Worm (Caenorhabditis elegans) whole organism, L1 larva: ENCODE results near the gene lips-10.

Experiments
- C16A3.4 ChIP-seq: fragments of 150-350 bp; optimal IDR thresholded peaks from 2 replicates; lab custom pipeline; 2014; ENCODE audit warnings: missing biosample characterization, missing genetic modification characterization
- C34B4.2 ChIP-seq: sonication (generic microtip); optimal IDR thresholded peaks from 2 replicates; lab custom pipeline; 2017; ENCODE audit warnings: mild to moderate bottlenecking, missing genetic modification characterization, missing compliant biosample characterization
- F16B12.6 ChIP-seq: fragments of 150-350 bp; optimal IDR thresholded peaks from 2 replicates; lab custom pipeline; 2014; ENCODE audit warnings: missing biosample characterization, missing genetic modification characterization
- Y116A8C.19 ChIP-seq: sonication (generic microtip); optimal IDR thresholded peaks from 2 replicates; lab custom pipeline; 2016; ENCODE audit warnings: missing compliant biosample characterization, missing genetic modification characterization, borderline replicate concordance
- aly-2 ChIP-seq: fragments of 150-350 bp; optimal IDR thresholded peaks from 2 replicates; lab custom pipeline; 2014; ENCODE audit warnings: missing biosample characterization, missing genetic modification characterization
- blmp-1 ChIP-seq: fragments of 150-350 bp; optimal IDR thresholded peaks from 2 replicates; lab custom pipeline; 2014; ENCODE audit warnings: missing biosample characterization, missing genetic modification characterization
- ceh-63 ChIP-seq: fragments of 200-800 bp; sonication (Bioruptor generic); optimal IDR thresholded peaks from 2 replicates; lab custom pipeline; 2018; ENCODE audit warnings: mild to moderate bottlenecking, missing genetic modification characterization, missing compliant biosample characterization
- ceh-82 ChIP-seq, 3 experiments: fragments of 150-350 bp in 1 of 3; sonication (generic microtip) in 2 of 3; optimal IDR thresholded peaks; 2 replicates each; lab custom pipeline; 2014 to 2017; ENCODE audit warnings: missing biosample characterization in 3 of 3, missing genetic modification characterization in 3 of 3
- dpl-1 ChIP-seq, 3 experiments: fragments of 150-350 bp in 2 of 3; sonication (generic microtip) in 1 of 3; optimal IDR thresholded peaks; 2 replicates each; lab custom pipeline; 2014 to 2017; ENCODE audit warnings: missing biosample characterization in 3 of 3, missing genetic modification characterization in 3 of 3, missing genetic modification reagents in 3 of 3
- dsc-1 ChIP-seq: sonication (generic microtip); optimal IDR thresholded peaks from 2 replicates; lab custom pipeline; 2016; ENCODE audit warnings: mild to moderate bottlenecking, missing genetic modification characterization, missing compliant biosample characterization
- efl-1 ChIP-seq, 4 experiments: fragments of 150-350 bp; optimal IDR thresholded peaks in 3 of 4; peaks in 1 of 4; 1 replicate in 1 of 4; 2 replicates in 3 of 4; lab custom pipeline; 2014; ENCODE audit warnings: missing biosample characterization in 2 of 4, missing genetic modification characterization in 2 of 4, missing genetic modification reagents in 2 of 4
- egl-13 ChIP-seq: sonication (generic microtip); optimal IDR thresholded peaks from 2 replicates; lab custom pipeline; 2016; ENCODE audit warnings: missing genotype, missing genetic modification reagents, missing genetic modification characterization, missing compliant biosample characterization
- elt-3 ChIP-seq, 6 experiments: fragments of 150-350 bp in 1 of 6; sonication (generic microtip); optimal IDR thresholded peaks; 2 replicates each; lab custom pipeline; 2017 to 2018; ENCODE audit warnings: missing biosample characterization in 6 of 6, missing genetic modification characterization in 6 of 6, inconsistent platforms in 1 of 6
- ets-5 ChIP-seq: fragments of 200-800 bp; sonication (Bioruptor generic); IDR thresholded peaks from 2 replicates; pipeline ENCODE4 v1.3.6; 2022; ENCODE audit warnings: missing genetic modification characterization, missing compliant biosample characterization
- fkh-8 ChIP-seq: sonication (generic microtip); optimal IDR thresholded peaks from 2 replicates; lab custom pipeline; 2016; ENCODE audit warnings: mild to moderate bottlenecking, missing genetic modification characterization, missing compliant biosample characterization
- grh-1 ChIP-seq: fragments of 200-800 bp; sonication (Bioruptor generic); IDR thresholded peaks from 2 replicates; pipeline ENCODE4 v1.3.6; 2022; ENCODE audit warnings: missing genetic modification reagents, missing genetic modification characterization, missing compliant biosample characterization
- hlh-4 ChIP-seq: sonication (generic microtip); optimal IDR thresholded peaks from 2 replicates; lab custom pipeline; 2016; ENCODE audit warnings: mild to moderate bottlenecking, missing genetic modification characterization, missing compliant biosample characterization
- irx-1 ChIP-seq: sonication (generic microtip); optimal IDR thresholded peaks from 2 replicates; lab custom pipeline; 2016; ENCODE audit warnings: missing genetic modification characterization, missing compliant biosample characterization
- jun-1 ChIP-seq: fragments of 150-350 bp; optimal IDR thresholded peaks from 2 replicates; lab custom pipeline; 2014; ENCODE audit warnings: missing biosample characterization, missing genetic modification reagents, missing genetic modification characterization
- lin-13 ChIP-seq: fragments of 150-350 bp; optimal IDR thresholded peaks from 2 replicates; lab custom pipeline; 2014; ENCODE audit warnings: missing biosample characterization, missing genetic modification reagents, missing genetic modification characterization
- lin-14 ChIP-seq: fragments of 200-800 bp; sonication (Bioruptor generic); optimal IDR thresholded peaks from 2 replicates; lab custom pipeline; 2018; ENCODE audit warnings: mild to moderate bottlenecking, missing genetic modification characterization, moderate library complexity, missing compliant biosample characterization
- lin-39 ChIP-seq: fragments of 150-350 bp; optimal IDR thresholded peaks from 2 replicates; lab custom pipeline; 2014; ENCODE audit warnings: missing biosample characterization, missing genetic modification reagents, missing genetic modification characterization
- lir-3 ChIP-seq: sonication (generic microtip); optimal IDR thresholded peaks from 2 replicates; lab custom pipeline; 2016; ENCODE audit warnings: mild to moderate bottlenecking, missing genetic modification characterization, moderate library complexity, missing compliant biosample characterization; ENCODE audit not compliant: poor library complexity
- lsy-2 ChIP-seq, 2 experiments: fragments of 150-350 bp; optimal IDR thresholded peaks; 2 replicates each; lab custom pipeline; 2014; ENCODE audit warnings: missing biosample characterization in 2 of 2, missing genetic modification characterization in 2 of 2
- mep-1 ChIP-seq: fragments of 150-350 bp; optimal IDR thresholded peaks from 2 replicates; lab custom pipeline; 2014; ENCODE audit warnings: missing biosample characterization, missing genetic modification characterization
- nhr-11 ChIP-seq: fragments of 150-350 bp; optimal IDR thresholded peaks from 2 replicates; lab custom pipeline; 2014; ENCODE audit warnings: missing biosample characterization, missing genetic modification characterization
- nhr-12 ChIP-seq: sonication (generic microtip); optimal IDR thresholded peaks from 2 replicates; lab custom pipeline; 2017; ENCODE audit warnings: missing biosample characterization, missing genetic modification characterization
- nhr-19 ChIP-seq: fragments of 200-800 bp; sonication (Bioruptor generic); conservative IDR thresholded peaks from 2 replicates; pipeline ENCODE4 v1.3.6; 2022; ENCODE audit warnings: missing genetic modification characterization, missing compliant biosample characterization
- nhr-20 ChIP-seq: sonication (generic microtip); optimal IDR thresholded peaks from 2 replicates; lab custom pipeline; 2016; ENCODE audit warnings: mild to moderate bottlenecking, missing genetic modification characterization, missing compliant biosample characterization
- nhr-237 ChIP-seq: fragments of 150-350 bp; optimal IDR thresholded peaks from 2 replicates; lab custom pipeline; 2014; ENCODE audit warnings: missing biosample characterization, missing genetic modification characterization
- nhr-28 ChIP-seq: fragments of 150-350 bp; optimal IDR thresholded peaks from 2 replicates; lab custom pipeline; 2014; ENCODE audit warnings: missing biosample characterization, missing genetic modification characterization
- nhr-47 ChIP-seq: sonication (generic microtip); optimal IDR thresholded peaks from 2 replicates; lab custom pipeline; 2016; ENCODE audit warnings: mild to moderate bottlenecking, missing genetic modification characterization, moderate library complexity, missing compliant biosample characterization
- nhr-71 ChIP-seq: sonication (generic microtip); optimal IDR thresholded peaks from 2 replicates; lab custom pipeline; 2016; ENCODE audit warnings: mild to moderate bottlenecking, missing genetic modification characterization, moderate library complexity, missing compliant biosample characterization
- nhr-76 ChIP-seq: sonication (generic microtip); optimal IDR thresholded peaks from 2 replicates; lab custom pipeline; 2017; ENCODE audit warnings: missing biosample characterization, missing genetic modification characterization
- nhr-84 ChIP-seq: sonication (generic microtip); optimal IDR thresholded peaks from 2 replicates; lab custom pipeline; 2017; ENCODE audit warnings: missing biosample characterization, missing genetic modification characterization
- rnt-1 ChIP-seq: sonication (generic microtip); optimal IDR thresholded peaks from 2 replicates; lab custom pipeline; 2016; ENCODE audit warnings: mild to moderate bottlenecking, missing genetic modification characterization, moderate library complexity, missing compliant biosample characterization
- skn-1 ChIP-seq: fragments of 150-350 bp; optimal IDR thresholded peaks from 2 replicates; lab custom pipeline; 2014; ENCODE audit warnings: missing biosample characterization, missing genetic modification characterization
- snu-23 ChIP-seq: sonication (generic microtip); optimal IDR thresholded peaks from 2 replicates; lab custom pipeline; 2016; ENCODE audit warnings: missing genetic modification characterization, missing compliant biosample characterization
- sup-37 ChIP-seq: fragments of 200-800 bp; sonication (Bioruptor generic); optimal IDR thresholded peaks from 2 replicates; lab custom pipeline; 2018; ENCODE audit warnings: mild to moderate bottlenecking, missing genetic modification characterization, missing compliant biosample characterization
- swsn-7 ChIP-seq: sonication (generic microtip); optimal IDR thresholded peaks from 2 replicates; lab custom pipeline; 2016; ENCODE audit warnings: missing genetic modification characterization, missing compliant biosample characterization
- tbx-2 ChIP-seq: sonication (generic microtip); optimal IDR thresholded peaks from 2 replicates; lab custom pipeline; 2016; ENCODE audit warnings: missing genetic modification characterization, missing compliant biosample characterization
- tlp-1 ChIP-seq: fragments of 150-350 bp; optimal IDR thresholded peaks from 2 replicates; lab custom pipeline; 2014; ENCODE audit warnings: missing biosample characterization, missing genetic modification characterization
- unc-130 ChIP-seq: fragments of 150-350 bp; optimal IDR thresholded peaks from 2 replicates; lab custom pipeline; 2017; ENCODE audit warnings: missing biosample characterization, missing genetic modification characterization, inconsistent platforms
- unc-98 ChIP-seq: fragments of 200-800 bp; sonication (Bioruptor generic); IDR thresholded peaks from 2 replicates; pipeline ENCODE4 v1.3.6; 2022; ENCODE audit warnings: missing genetic modification characterization, missing compliant biosample characterization
- zag-1 ChIP-seq: fragments of 150-350 bp; optimal IDR thresholded peaks from 2 replicates; lab custom pipeline; 2014; ENCODE audit warnings: missing biosample characterization, missing genetic modification characterization
- ztf-11 ChIP-seq, 2 experiments: sonication (generic microtip); optimal IDR thresholded peaks; 2 replicates each; lab custom pipeline; 2016 to 2017; ENCODE audit warnings: missing genetic modification characterization in 2 of 2, missing biosample characterization in 1 of 2, missing compliant biosample characterization in 1 of 2
- ztf-4 ChIP-seq: fragments of 150-350 bp; optimal IDR thresholded peaks from 2 replicates; lab custom pipeline; 2014; ENCODE audit warnings: missing biosample characterization, missing genetic modification characterization

lips-10 gene

DNA sequence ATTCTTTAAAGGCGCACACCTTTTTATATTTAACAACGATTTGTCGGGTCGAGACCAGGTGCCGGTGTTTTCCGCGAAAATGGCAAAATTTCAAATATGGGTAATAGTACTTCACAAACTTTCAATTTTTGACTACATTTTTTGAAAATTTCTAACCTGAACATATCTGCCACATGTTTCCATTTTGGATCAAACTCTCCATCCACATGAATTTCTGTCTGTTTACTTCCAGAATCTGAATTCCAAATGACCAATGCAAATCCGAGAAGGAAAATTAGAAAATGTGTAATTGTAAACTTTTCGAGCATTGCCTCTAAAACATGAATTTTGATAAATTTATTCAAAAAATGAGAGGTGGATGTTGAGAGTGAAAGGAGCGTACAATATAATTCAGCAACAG, 41.2 kb downstream of the lips-10 start, which contains the start of gene lact-4:
lact-4 (minus strand) TSS at position 313 of the 400 bp plus-strand sequence.
- TF ChIP-seq tlp-1 (tag; lab: Kevin White, UChicago): no peak
- no peak for TF ChIP-seq nhr-12 (tag; lab: Kevin White, UChicago)
- no peak for TF ChIP-seq elt-3 (tag; optimal IDR thresholded peaks at IDR 0.05; lab: Kevin White, UChicago)
- TF ChIP-seq nhr-11 (tag; lab: Kevin White, UChicago): no peak
- no peak for TF ChIP-seq nhr-28 (tag; lab: Kevin White, UChicago)
- TF ChIP-seq grh-1 (GFP tag; lab: Robert Waterston, UW): no peak
- no peak for TF ChIP-seq ztf-11 (tag; optimal IDR thresholded peaks at IDR 0.05; lab: Kevin White, UChicago)
- no peak for TF ChIP-seq tbx-2
- no peak for TF ChIP-seq unc-98 (GFP tag; lab: Robert Waterston, UW)
- no peak for TF ChIP-seq C16A3.4 (tag; lab: Kevin White, UChicago)
- no peak for TF ChIP-seq nhr-47
- TF ChIP-seq, all 84 proteins: peak for 0

DNA sequence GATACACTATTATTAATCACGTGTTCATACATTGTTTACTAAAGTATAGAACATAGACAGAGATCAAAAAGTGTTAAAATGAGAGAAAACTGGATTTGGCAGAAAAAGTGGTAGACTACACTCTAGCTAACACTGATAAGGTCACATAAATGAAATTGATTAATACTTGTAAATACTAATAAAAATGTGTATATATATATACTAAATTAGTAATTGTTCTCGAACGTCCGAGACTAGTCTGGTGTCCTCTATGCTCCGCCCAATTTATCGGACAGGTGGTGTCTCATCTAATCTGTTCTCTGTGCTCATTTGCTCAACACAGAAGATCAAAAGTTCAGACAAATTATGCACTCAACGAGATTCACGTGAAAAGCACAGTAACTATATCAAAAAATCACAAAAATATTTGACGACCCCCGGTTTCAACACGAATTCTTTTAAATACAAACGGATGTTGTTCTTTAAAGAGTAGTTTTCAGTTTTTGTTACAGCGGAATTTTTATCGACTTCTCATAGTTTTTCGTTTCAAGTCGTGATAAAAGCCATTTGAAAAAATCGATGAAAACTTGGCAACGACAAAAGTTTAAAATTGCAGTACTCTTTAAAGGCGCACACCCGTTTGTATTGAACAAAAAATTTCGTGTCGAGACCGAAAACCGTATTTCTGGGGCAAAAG, 42.2 kb downstream of the lips-10 start:
- TF ChIP-seq hlh-4 (tag; lab: Kevin White, UChicago) (no peak), lir-3 (tag; lab: Kevin White, UChicago) (no peak), blmp-1 (tag; lab: Kevin White, UChicago) (no peak), ztf-4 (tag; lab: Kevin White, UChicago) (peak; percentile 50), nhr-84 (no peak), efl-1 (optimal IDR thresholded peaks at IDR 0.05; lab: Kevin White, UChicago) (no peak), efl-1 (GFP tag; optimal IDR thresholded peaks at IDR 0.05 in 1 of 2; lab: Kevin White, UChicago) (peak in 1 of 2 experiments; percentile 83), lin-39 (no peak), lin-14 (peak; percentile 59), nhr-11 (tag; lab: Kevin White, UChicago) (no peak), nhr-19 (GFP tag; lab: Robert Waterston, UW) (peak; percentile 82), nhr-28 (tag; lab: Kevin White, UChicago) (no peak), aly-2 (no peak), rnt-1 (tag; lab: Kevin White, UChicago) (peak; percentile 41), Y116A8C.19 (tag; lab: Kevin White, UChicago) (no peak), skn-1 (tag; lab: Kevin White, UChicago) (peak; percentile 9), nhr-76 (tag; lab: Kevin White, UChicago) (no peak), ceh-82 (tag; optimal IDR thresholded peaks at IDR 0.05; lab: Kevin White, UChicago) (no peak), dpl-1 (GFP tag; optimal IDR thresholded peaks at IDR 0.05; lab: Kevin White, UChicago) (no peak), ets-5 (no peak), fkh-8 (peak; percentile 48), swsn-7 (tag; lab: Kevin White, UChicago) (no peak), C16A3.4 (tag; lab: Kevin White, UChicago) (peak; percentile 2), irx-1 (tag; lab: Kevin White, UChicago) (no peak), zag-1 (tag; lab: Kevin White, UChicago) (no peak), nhr-237 (tag; lab: Kevin White, UChicago) (no peak), sup-37 (GFP tag; lab: Kevin White, UChicago) (no peak), unc-130 (tag; lab: Kevin White, UChicago) (peak; percentile 12), lin-13 (GFP tag; lab: Kevin White, UChicago) (no peak), C34B4.2 (tag; lab: Kevin White, UChicago) (no peak), nhr-47 (no peak), snu-23 (GFP tag; lab: Kevin White, UChicago) (peak; percentile 34), F16B12.6 (tag; lab: Kevin White, UChicago) (no peak), mep-1 (tag; lab: Kevin White, UChicago) (peak; percentile 44), egl-13 (tag; lab: Kevin White, UChicago) (no peak), ceh-63 (no peak), nhr-71 (tag; lab: Kevin White, UChicago) (peak; percentile 76), dsc-1 (tag; lab: Kevin White, UChicago) (peak; percentile 13), elt-3 (tag; optimal IDR thresholded peaks at IDR 0.05; lab: Kevin White, UChicago) (peak in 1 of 6 experiments; percentile 41), nhr-20 (tag; lab: Kevin White, UChicago) (peak; percentile 82), jun-1 (tag; lab: Kevin White, UChicago) (no peak), lsy-2 (tag; optimal IDR thresholded peaks at IDR 0.05; lab: Kevin White, UChicago) (peak in 1 of 2 experiments; percentile 48)
- TF ChIP-seq, all 84 proteins: peak for 16
